Fruit fly (Drosophila melanogaster) whole organism, embryonic: ENCODE results near the gene CG7276.

Experiments
- CG11696 ChIP-seq: fragments of 200-800 bp; sonication (Bioruptor generic); IDR thresholded peaks from 2 replicates; pipeline ENCODE4 v1.3.6; 2022; ENCODE audit warnings: missing biosample characterization, missing genetic modification characterization
- CG12744 ChIP-seq: fragments of 200-800 bp; sonication (Bioruptor generic); optimal IDR thresholded peaks from 2 replicates; lab custom pipeline; 2016; ENCODE audit warnings: missing biosample characterization, missing genetic modification characterization
- CG12942 ChIP-seq: fragments of 200-800 bp; sonication (Bioruptor generic); optimal IDR thresholded peaks from 3 replicates; lab custom pipeline; 2016; ENCODE audit warnings: missing biosample characterization, missing genetic modification characterization
- CG1602 ChIP-seq: fragments of 200-800 bp; sonication (Bioruptor generic); optimal IDR thresholded peaks from 3 replicates; lab custom pipeline; 2016; ENCODE audit warnings: missing biosample characterization, missing genetic modification characterization
- CG16779 ChIP-seq: fragments of 200-800 bp; sonication (Bioruptor generic); IDR thresholded peaks from 2 replicates; pipeline ENCODE4 v1.3.6; 2022; ENCODE audit warnings: missing biosample characterization, missing genetic modification characterization
- CG16863 ChIP-seq: fragments of 200-800 bp; sonication (Bioruptor generic); optimal IDR thresholded peaks from 3 replicates; lab custom pipeline; 2016; ENCODE audit warnings: missing biosample characterization, missing genetic modification characterization
- CG17385 ChIP-seq: fragments of 200-800 bp; sonication (Bioruptor generic); optimal IDR thresholded peaks from 3 replicates; lab custom pipeline; 2018; ENCODE audit warnings: missing biosample characterization, mild to moderate bottlenecking, missing genetic modification characterization
- CG17568 ChIP-seq: fragments of 200-800 bp; sonication (Bioruptor generic); optimal IDR thresholded peaks from 2 replicates; lab custom pipeline; 2018; ENCODE audit warnings: missing biosample characterization, mild to moderate bottlenecking, missing genetic modification characterization, moderate library complexity
- CG1792 ChIP-seq: fragments of 200-800 bp; sonication (Bioruptor generic); optimal IDR thresholded peaks from 2 replicates; lab custom pipeline; 2016; ENCODE audit warnings: missing biosample characterization, missing genetic modification characterization
- CG18476 ChIP-seq: fragments of 200-800 bp; sonication (Bioruptor generic); optimal IDR thresholded peaks from 2 replicates; lab custom pipeline; 2016; ENCODE audit warnings: missing biosample characterization, mild to moderate bottlenecking, missing genetic modification characterization
- CG2202 ChIP-seq: fragments of 200-800 bp; sonication (Bioruptor generic); optimal IDR thresholded peaks from 2 replicates; lab custom pipeline; 2018; ENCODE audit warnings: missing biosample characterization, mild to moderate bottlenecking, missing genetic modification characterization
- CG2678 ChIP-seq: fragments of 200-800 bp; sonication (Bioruptor generic); optimal IDR thresholded peaks from 3 replicates; lab custom pipeline; 2019; ENCODE audit warnings: missing biosample characterization, mild to moderate bottlenecking, missing genetic modification characterization, moderate library complexity
- CG2712 ChIP-seq: fragments of 200-800 bp; optimal IDR thresholded peaks from 3 replicates; lab custom pipeline; 2019; ENCODE audit warnings: missing biosample characterization, mild to moderate bottlenecking, missing genetic modification characterization, moderate library complexity
- CG2875 ChIP-seq: fragments of 200-800 bp; sonication (Bioruptor generic); optimal IDR thresholded peaks from 2 replicates; lab custom pipeline; 2017; ENCODE audit warnings: missing biosample characterization, mild to moderate bottlenecking, missing genetic modification characterization, missing genetic modification reagents
- CG31365 ChIP-seq: fragments of 200-800 bp; sonication (Bioruptor generic); optimal IDR thresholded peaks from 2 replicates; lab custom pipeline; 2018; ENCODE audit warnings: missing biosample characterization, mild to moderate bottlenecking, missing genetic modification characterization
- CG3281 ChIP-seq: fragments of 200-800 bp; sonication (Bioruptor generic); optimal IDR thresholded peaks from 3 replicates; lab custom pipeline; 2017; ENCODE audit warnings: missing biosample characterization, mild to moderate bottlenecking, missing genetic modification characterization
- CG33213 ChIP-seq: fragments of 200-800 bp; sonication (Bioruptor generic); optimal IDR thresholded peaks from 3 replicates; lab custom pipeline; 2016; ENCODE audit warnings: missing biosample characterization, missing genetic modification characterization
- CG3726 ChIP-seq: fragments of 200-800 bp; sonication (Bioruptor generic); IDR thresholded peaks from 3 replicates; pipeline ENCODE4, ENCODE4 v1.3.6; 2022; ENCODE audit warnings: missing biosample characterization, missing genetic modification characterization
- CG6254 ChIP-seq: fragments of 200-800 bp; sonication (Bioruptor generic); optimal IDR thresholded peaks from 3 replicates; lab custom pipeline; 2017; ENCODE audit warnings: mild to moderate bottlenecking, missing biosample characterization, missing genetic modification reagents, missing genetic modification characterization
- CG7357 ChIP-seq: fragments of 200-800 bp; sonication (Bioruptor generic); IDR thresholded peaks from 3 replicates; pipeline ENCODE4 v1.3.6; 2022; ENCODE audit warnings: missing biosample characterization, missing genetic modification characterization
- CG7372 ChIP-seq: fragments of 200-800 bp; sonication (Bioruptor generic); IDR thresholded peaks from 2 replicates; pipeline ENCODE4 v1.3.6; 2022; ENCODE audit warnings: missing biosample characterization, missing genetic modification characterization
- CG9609 ChIP-seq: fragments of 200-800 bp; sonication (Bioruptor generic); optimal IDR thresholded peaks from 3 replicates; lab custom pipeline; 2016; ENCODE audit warnings: missing biosample characterization, missing genetic modification characterization
- CG9727 ChIP-seq: fragments of 200-800 bp; sonication (Bioruptor generic); optimal IDR thresholded peaks from 3 replicates; lab custom pipeline; 2017; ENCODE audit warnings: missing biosample characterization, mild to moderate bottlenecking, missing genetic modification characterization
- CHES-1-like ChIP-seq: fragments of 200-800 bp; sonication (Bioruptor generic); optimal IDR thresholded peaks from 2 replicates; lab custom pipeline; 2016; ENCODE audit warnings: missing biosample characterization, missing genetic modification characterization
- Chrac-16 ChIP-seq: fragments of 200-800 bp; sonication (Bioruptor generic); optimal IDR thresholded peaks from 3 replicates; lab custom pipeline; 2016; ENCODE audit warnings: missing biosample characterization, missing genetic modification characterization
- CoRest ChIP-seq: fragments of 200-800 bp; sonication (Bioruptor generic); optimal IDR thresholded peaks from 3 replicates; lab custom pipeline; 2018; ENCODE audit warnings: missing biosample characterization, mild to moderate bottlenecking, missing genetic modification characterization, moderate library complexity
- Doc2 ChIP-seq: fragments of 200-800 bp; sonication (Bioruptor generic); IDR thresholded peaks from 2 replicates; pipeline ENCODE4 v1.3.6; 2022; ENCODE audit warnings: missing biosample characterization, missing genetic modification characterization
- Dref ChIP-seq: fragments of 200-800 bp; sonication (Bioruptor generic); IDR thresholded peaks from 2 replicates; pipeline ENCODE4 v1.3.6; 2022; ENCODE audit warnings: missing biosample characterization, missing genetic modification characterization
- ERR ChIP-seq: fragments of 200-800 bp; sonication (Bioruptor generic); optimal IDR thresholded peaks from 2 replicates; lab custom pipeline; 2016; ENCODE audit warnings: missing biosample characterization, missing genetic modification characterization
- Ets65A ChIP-seq: fragments of 200-800 bp; sonication (Bioruptor generic); peaks from one replicate; lab custom pipeline; 2016; ENCODE audit warnings: missing biosample characterization, missing genetic modification characterization
- Nf-YA ChIP-seq: fragments of 200-800 bp; sonication (Bioruptor generic); IDR thresholded peaks from 2 replicates; pipeline ENCODE4 v1.3.6; 2022; ENCODE audit warnings: missing biosample characterization, missing genetic modification characterization
- Ravus ChIP-seq: fragments of 200-800 bp; sonication (Bioruptor generic); IDR thresholded peaks from 2 replicates; pipeline ENCODE4 v1.3.6; 2022; ENCODE audit warnings: missing biosample characterization, missing genetic modification characterization
- Usf ChIP-seq: fragments of 200-800 bp; sonication (Bioruptor generic); optimal IDR thresholded peaks from 2 replicates; lab custom pipeline; 2017; ENCODE audit warnings: missing genotype, missing biosample characterization, missing genetic modification characterization
- ash1 ChIP-seq: fragments of 200-800 bp; sonication (Bioruptor generic); optimal IDR thresholded peaks from 2 replicates; lab custom pipeline; 2018; ENCODE audit warnings: missing biosample characterization, mild to moderate bottlenecking, missing genetic modification characterization
- bcd ChIP-seq: fragments of 200-800 bp; sonication (Bioruptor generic); optimal IDR thresholded peaks from 2 replicates; lab custom pipeline; 2017; ENCODE audit warnings: missing biosample characterization, mild to moderate bottlenecking, missing genetic modification characterization
- btn ChIP-seq: fragments of 200-800 bp; sonication (Bioruptor generic); optimal IDR thresholded peaks from 2 replicates; lab custom pipeline; 2016; ENCODE audit warnings: missing biosample characterization, missing genetic modification characterization
- crc ChIP-seq: fragments of 200-800 bp; sonication (Bioruptor generic); optimal IDR thresholded peaks from 2 replicates; lab custom pipeline; 2016; ENCODE audit warnings: missing biosample characterization, missing genetic modification characterization
- disco-r ChIP-seq: fragments of 200-800 bp; sonication (Bioruptor generic); optimal IDR thresholded peaks from 2 replicates; lab custom pipeline; 2016; ENCODE audit warnings: missing biosample characterization, missing genetic modification characterization
- dmrt11E ChIP-seq: fragments of 200-800 bp; sonication (Bioruptor generic); optimal IDR thresholded peaks from 3 replicates; lab custom pipeline; 2018; ENCODE audit warnings: missing biosample characterization, mild to moderate bottlenecking, missing genetic modification characterization, moderate library complexity
- eve ChIP-seq, 2 experiments: fragments of >200 bp; optimal IDR thresholded peaks; 2 replicates each; lab custom pipeline; 2017; ENCODE audit warnings: missing biosample characterization in 2 of 2, missing genetic modification characterization in 2 of 2
- fd96Cb ChIP-seq: fragments of 200-800 bp; sonication (Bioruptor generic); optimal IDR thresholded peaks from 2 replicates; lab custom pipeline; 2018; ENCODE audit warnings: missing biosample characterization, mild to moderate bottlenecking, missing genetic modification characterization, moderate library complexity
- fu2 ChIP-seq: fragments of 200-800 bp; sonication (Bioruptor generic); optimal IDR thresholded peaks from 2 replicates; lab custom pipeline; 2016; ENCODE audit warnings: missing biosample characterization, missing genetic modification characterization
- lilli ChIP-seq: fragments of 200-800 bp; sonication (Bioruptor generic); optimal IDR thresholded peaks from 3 replicates; lab custom pipeline; 2016; ENCODE audit warnings: missing biosample characterization, missing genetic modification characterization
- nom ChIP-seq: fragments of 200-800 bp; sonication (Bioruptor generic); optimal IDR thresholded peaks from 2 replicates; lab custom pipeline; 2017; ENCODE audit warnings: missing biosample characterization, missing genetic modification characterization, mild to moderate bottlenecking, moderate library complexity, missing genetic modification reagents
- phol ChIP-seq: fragments of 200-800 bp; sonication (Bioruptor generic); optimal IDR thresholded peaks from 3 replicates; lab custom pipeline; 2018; ENCODE audit warnings: missing biosample characterization, mild to moderate bottlenecking, missing genetic modification characterization, moderate library complexity
- row ChIP-seq: fragments of 200-800 bp; sonication (Bioruptor generic); IDR thresholded peaks from 3 replicates; pipeline ENCODE4 v1.3.6; 2022; ENCODE audit warnings: missing biosample characterization, missing genetic modification characterization
- shn ChIP-seq: fragments of 200-800 bp; sonication (Bioruptor generic); optimal IDR thresholded peaks from 3 replicates; lab custom pipeline; 2016; ENCODE audit warnings: missing biosample characterization, missing genetic modification characterization
- tll ChIP-seq, 2 experiments: fragments of 200-800 bp in 1 of 2; fragments of >200 bp in 1 of 2; sonication (Bioruptor generic) in 1 of 2; optimal IDR thresholded peaks; 2 replicates each; lab custom pipeline; 2017 to 2019; ENCODE audit warnings: missing biosample characterization in 2 of 2, missing genetic modification characterization in 2 of 2, mild to moderate bottlenecking in 1 of 2, moderate library complexity in 1 of 2
- tup ChIP-seq: fragments of 200-800 bp; sonication (Bioruptor generic); optimal IDR thresholded peaks from 2 replicates; lab custom pipeline; 2016; ENCODE audit warnings: missing biosample characterization, mild to moderate bottlenecking, missing genetic modification characterization, moderate library complexity
- wdn ChIP-seq: fragments of 200-800 bp; sonication (Bioruptor generic); IDR thresholded peaks from 2 replicates; pipeline ENCODE4 v1.3.6; 2022; ENCODE audit warnings: missing biosample characterization, missing genetic modification characterization

Gene CG7276

DNA sequence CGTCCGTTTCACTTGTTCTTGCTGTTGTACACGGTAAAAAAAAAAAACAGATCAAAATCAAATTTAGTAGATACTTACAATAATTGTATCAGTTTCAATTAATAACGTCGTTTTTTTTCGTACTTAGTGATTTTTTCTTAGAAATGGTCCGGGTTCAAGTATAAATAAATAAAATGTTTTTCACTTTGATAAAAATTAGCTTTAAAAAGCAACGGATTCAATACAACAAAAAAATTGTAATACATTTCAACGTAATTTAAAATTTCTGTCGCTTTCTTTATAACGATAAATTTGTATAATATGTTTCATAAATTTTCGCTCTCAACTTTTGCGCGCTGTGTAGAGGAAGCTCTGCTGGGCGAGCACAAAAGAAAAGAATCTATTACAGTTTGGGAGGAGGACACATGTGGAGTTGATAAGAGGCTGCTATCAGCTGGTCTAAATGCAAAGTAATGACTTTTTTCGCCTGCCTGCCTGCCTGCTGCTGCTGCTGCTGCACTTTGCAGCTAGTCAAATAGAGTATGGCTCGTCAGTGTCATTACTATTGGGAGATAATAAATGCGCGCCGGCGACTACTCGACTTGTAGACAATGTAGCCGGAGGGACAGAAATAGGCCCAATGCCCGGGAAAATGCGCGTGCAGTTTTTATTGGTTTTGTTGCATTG lies 40.0 kb downstream of the CG7276 start (continued):
- TF ChIP-seq CG12942 (GFP tag; lab: Kevin White, UChicago): peak; percentile 24
- peak; percentile 29 for TF ChIP-seq disco-r
- peak; percentile 63 for TF ChIP-seq CG17385 (GFP tag; lab: Kevin White, UChicago)
- TF ChIP-seq CG16779 (GFP tag; lab: Robert Waterston, UW): no peak
- no peak for TF ChIP-seq ERR (GFP tag; lab: Kevin White, UChicago)
- TF ChIP-seq fd96Cb (tag; lab: Kevin White, UChicago): peak; percentile 72
- peak; percentile 47 for TF ChIP-seq CG16863 (GFP tag; lab: Kevin White, UChicago)
- no peak for TF ChIP-seq CG9609 (GFP tag; lab: Kevin White, UChicago)
- TF ChIP-seq wdn (GFP tag; lab: Robert Waterston, UW): no peak
- no peak for TF ChIP-seq tup (GFP tag; lab: Kevin White, UChicago)
- TF ChIP-seq CG1792 (GFP tag; lab: Kevin White, UChicago): no peak
- peak; percentile 47; the same call in 1 of the 3 replicates for TF ChIP-seq CG7357 (GFP tag; lab: Robert Waterston, UW)
- TF ChIP-seq dmrt11E: peak; percentile 79
- TF ChIP-seq CG17568 (GFP tag; lab: Kevin White, UChicago): peak; percentile 5
- peak; percentile 63 for TF ChIP-seq lilli (GFP tag; lab: Kevin White, UChicago)
- peak; percentile 1 for TF ChIP-seq Usf
- no peak for TF ChIP-seq CG31365 (tag; lab: Kevin White, UChicago)
- peak; percentile 67 for TF ChIP-seq row (GFP tag; lab: Robert Waterston, UW)
- TF ChIP-seq Ets65A (GFP tag; lab: Kevin White, UChicago): no peak
- no peak for TF ChIP-seq Doc2 (GFP tag; lab: Robert Waterston, UW)
- peak in 1 of 2 experiments; percentile 77 for TF ChIP-seq tll (GFP tag; optimal IDR thresholded peaks at IDR 0.05; lab: Kevin White, UChicago)
- no peak for TF ChIP-seq Ravus (GFP tag; lab: Robert Waterston, UW)
- peak; percentile 81 for TF ChIP-seq CoRest
- peak; percentile 60 for TF ChIP-seq CG6254
- TF ChIP-seq Nf-YA (GFP tag; lab: Robert Waterston, UW): no peak
- peak; percentile 1 for TF ChIP-seq btn (GFP tag; lab: Kevin White, UChicago)
- peak; percentile 7 for TF ChIP-seq CHES-1-like (GFP tag; lab: Kevin White, UChicago)
- TF ChIP-seq bcd (GFP tag; lab: Kevin White, UChicago): peak; percentile 66
- TF ChIP-seq ash1 (GFP tag; lab: Kevin White, UChicago): no peak
- peak; percentile 8 for TF ChIP-seq crc (GFP tag; lab: Kevin White, UChicago)
- peak; percentile 50 for TF ChIP-seq Chrac-16 (GFP tag; lab: Kevin White, UChicago)
- TF ChIP-seq CG18476: peak; percentile 56
- peak; percentile 80 for TF ChIP-seq CG2712
- peak; percentile 70 for TF ChIP-seq CG3281 (GFP tag; lab: Kevin White, UChicago)
- peak; percentile 50 for TF ChIP-seq CG2875 (GFP tag; lab: Kevin White, UChicago)
- peak; percentile 73 for TF ChIP-seq CG1602 (GFP tag; lab: Kevin White, UChicago)
- TF ChIP-seq CG2678 (tag; lab: Kevin White, UChicago): peak; percentile 87
- peak; percentile 49 for TF ChIP-seq shn (GFP tag; lab: Kevin White, UChicago)
- TF ChIP-seq CG9727 (GFP tag; lab: Kevin White, UChicago): peak; percentile 89
- TF ChIP-seq eve (GFP tag; optimal IDR thresholded peaks at IDR 0.05; lab: Kevin White, UChicago): peak in 1 of 2 experiments; percentile 74
- 0 out of 2 replicates have a peak, but pooled peaks have one; percentile 11 for TF ChIP-seq CG11696 (GFP tag; lab: Robert Waterston, UW)
- peak; percentile 16 for TF ChIP-seq fu2 (GFP tag; lab: Kevin White, UChicago)
- peak; percentile 84 for TF ChIP-seq phol (tag; lab: Kevin White, UChicago)
- TF ChIP-seq nom (GFP tag; lab: Kevin White, UChicago): no peak
- TF ChIP-seq CG12744 (GFP tag; lab: Kevin White, UChicago): no peak
- TF ChIP-seq Dref (GFP tag; lab: Robert Waterston, UW): no peak
- peak; percentile 19 for TF ChIP-seq CG2202 (tag; lab: Kevin White, UChicago)
- no peak for TF ChIP-seq CG3726
- TF ChIP-seq CG33213 (GFP tag; lab: Kevin White, UChicago): peak; percentile 7
- TF ChIP-seq CG7372: no peak
